Worm (Caenorhabditis elegans) whole organism, L4 larva: ENCODE measurements around the gene snr-5.

Source experiments
- F37D6.2 ChIP-seq: sonication (generic microtip); optimal IDR thresholded peaks from 2 replicates; lab custom pipeline; 2016; ENCODE audit warnings: mild to moderate bottlenecking, missing genetic modification characterization, missing compliant biosample characterization
- T20F7.1 ChIP-seq: fragments of 200-800 bp; sonication (Bioruptor generic); optimal IDR thresholded peaks from 2 replicates; lab custom pipeline; 2018; ENCODE audit warnings: mild to moderate bottlenecking, missing genetic modification characterization, missing compliant biosample characterization
- Y105C5A.15 ChIP-seq: fragments of 200-800 bp; sonication (Bioruptor generic); IDR thresholded peaks from 2 replicates; pipeline ENCODE4 v1.3.6; 2022; ENCODE audit warnings: missing genetic modification characterization, missing compliant biosample characterization
- Y5F2A.4 ChIP-seq: fragments of 200-800 bp; sonication (Bioruptor generic); optimal IDR thresholded peaks from 2 replicates; lab custom pipeline; 2018; ENCODE audit warnings: mild to moderate bottlenecking, missing genetic modification characterization, missing compliant biosample characterization
- Y75B8A.6 ChIP-seq: fragments of 200-800 bp; sonication (Bioruptor generic); IDR thresholded peaks from 2 replicates; pipeline ENCODE4 v1.3.6; 2022; ENCODE audit warnings: missing genetic modification reagents, missing genetic modification characterization, missing compliant biosample characterization
- ZK337.2 ChIP-seq: fragments of 200-800 bp; sonication (Bioruptor generic); IDR thresholded peaks from 2 replicates; pipeline ENCODE4 v1.3.6; 2022; ENCODE audit warnings: missing genetic modification reagents, missing genetic modification characterization, missing compliant biosample characterization
- ZK546.5 ChIP-seq, 2 experiments: sonication (generic microtip); optimal IDR thresholded peaks; 2 replicates each; lab custom pipeline; 2017; ENCODE audit warnings: missing biosample characterization in 2 of 2, missing genetic modification characterization in 2 of 2
- aha-1 ChIP-seq: fragments of 150-350 bp; peaks from one replicate; lab custom pipeline; 2014; ENCODE audit warnings: missing biosample characterization, missing genetic modification characterization
- aly-2 ChIP-seq: sonication (generic microtip); optimal IDR thresholded peaks from 2 replicates; lab custom pipeline; 2018; ENCODE audit warnings: missing biosample characterization, missing genetic modification characterization
- ama-1 ChIP-seq: fragments of 150-350 bp; optimal IDR thresholded peaks from 2 replicates; lab custom pipeline; 2014; ENCODE audit warnings: inconsistent platforms, mixed read lengths
- ceh-20 ChIP-seq: fragments of 200-800 bp; sonication (Bioruptor generic); IDR thresholded peaks from 2 replicates; pipeline ENCODE4 v1.3.6; 2022; ENCODE audit warnings: missing genetic modification reagents, missing genetic modification characterization, missing compliant biosample characterization
- ceh-44 ChIP-seq: fragments of 200-800 bp; sonication (Bioruptor generic); IDR thresholded peaks from 2 replicates; pipeline ENCODE4 v1.3.6; 2022; ENCODE audit warnings: missing genetic modification reagents, missing genetic modification characterization, missing compliant biosample characterization
- ces-1 ChIP-seq: fragments of 150-350 bp; sonication (generic microtip); optimal IDR thresholded peaks from 4 replicates; lab custom pipeline; 2014; ENCODE audit warnings: missing biosample characterization, missing genetic modification reagents, missing genetic modification characterization
- ctbp-1 ChIP-seq: fragments of 200-800 bp; sonication (Bioruptor generic); IDR thresholded peaks from 2 replicates; pipeline ENCODE4 v1.3.6; 2022; ENCODE audit warnings: missing genetic modification reagents, missing genetic modification characterization, missing compliant biosample characterization
- dpl-1 ChIP-seq: fragments of 150-350 bp; optimal IDR thresholded peaks from 2 replicates; lab custom pipeline; 2014; ENCODE audit warnings: missing biosample characterization, missing genetic modification reagents, missing genetic modification characterization
- duxl-1 ChIP-seq: sonication (generic microtip); optimal IDR thresholded peaks from 2 replicates; lab custom pipeline; 2016; ENCODE audit warnings: mild to moderate bottlenecking, missing genetic modification characterization, moderate library complexity, missing compliant biosample characterization; ENCODE audit not compliant: poor library complexity
- dve-1 ChIP-seq: sonication (generic microtip); optimal IDR thresholded peaks from 2 replicates; lab custom pipeline; 2017; ENCODE audit warnings: antibody characterized with exemption, mild to moderate bottlenecking, missing genetic modification characterization, missing compliant biosample characterization; ENCODE audit not compliant: insufficient read depth
- egl-27 ChIP-seq: sonication (generic microtip); optimal IDR thresholded peaks from 3 replicates; lab custom pipeline; 2017; ENCODE audit warnings: missing biosample characterization, missing genetic modification reagents, missing genetic modification characterization
- hif-1 ChIP-seq, 2 experiments: sonication (generic microtip); optimal IDR thresholded peaks; 2 replicates each; lab custom pipeline; 2016 to 2017; ENCODE audit warnings: missing compliant biosample characterization in 2 of 2, missing genetic modification characterization in 2 of 2, missing genetic modification reagents in 2 of 2, missing genotype in 2 of 2, mild to moderate bottlenecking in 1 of 2
- lin-1 ChIP-seq: fragments of 200-800 bp; sonication (Bioruptor generic); IDR thresholded peaks from 2 replicates; pipeline ENCODE4 v1.3.6; 2022; ENCODE audit warnings: missing genetic modification reagents, missing genetic modification characterization, missing compliant biosample characterization
- lir-3 ChIP-seq: sonication (generic microtip); optimal IDR thresholded peaks from 2 replicates; lab custom pipeline; 2016; ENCODE audit warnings: mild to moderate bottlenecking, missing genetic modification characterization, missing compliant biosample characterization
- lsy-2 ChIP-seq, 2 experiments: fragments of 150-350 bp in 1 of 2; sonication (generic microtip) in 1 of 2; optimal IDR thresholded peaks; 2 replicates each; lab custom pipeline; 2014 to 2017; ENCODE audit warnings: missing biosample characterization in 2 of 2, missing genetic modification characterization in 2 of 2
- madf-5 ChIP-seq, 2 experiments: fragments of 200-800 bp; sonication (Bioruptor generic); IDR thresholded peaks; 2 replicates each; pipeline ENCODE4 v1.3.6; 2022; ENCODE audit warnings: missing compliant biosample characterization in 2 of 2, missing genetic modification characterization in 2 of 2
- mes-2 ChIP-seq: sonication (generic microtip); optimal IDR thresholded peaks from 2 replicates; lab custom pipeline; 2016; ENCODE audit warnings: missing genotype, mild to moderate bottlenecking, missing genetic modification characterization, missing compliant biosample characterization; ENCODE audit not compliant: poor library complexity, severe bottlenecking
- mxl-2 ChIP-seq: fragments of 200-800 bp; sonication (Bioruptor generic); conservative IDR thresholded peaks from 2 replicates; pipeline ENCODE4 v1.3.6; 2022; ENCODE audit warnings: missing genetic modification reagents, missing genetic modification characterization, missing compliant biosample characterization
- mxl-3 ChIP-seq: fragments of 200-800 bp; sonication (Bioruptor generic); optimal IDR thresholded peaks from 2 replicates; lab custom pipeline; 2018; ENCODE audit warnings: mild to moderate bottlenecking, missing genetic modification characterization, missing compliant biosample characterization
- nhr-10 ChIP-seq: fragments of 150-350 bp; optimal IDR thresholded peaks from 2 replicates; lab custom pipeline; 2014; ENCODE audit warnings: missing biosample characterization, missing genetic modification characterization
- nhr-11 ChIP-seq: fragments of 150-350 bp; optimal IDR thresholded peaks from 2 replicates; lab custom pipeline; 2014; ENCODE audit warnings: missing biosample characterization, missing genetic modification characterization
- nhr-41 ChIP-seq: fragments of 200-800 bp; sonication (Bioruptor generic); IDR thresholded peaks from 2 replicates; pipeline ENCODE4 v1.3.6; 2022; ENCODE audit warnings: missing genetic modification reagents, missing genetic modification characterization, missing compliant biosample characterization
- nhr-42 ChIP-seq: fragments of 200-800 bp; sonication (Bioruptor generic); IDR thresholded peaks from 2 replicates; pipeline ENCODE4 v1.3.6; 2022; ENCODE audit warnings: missing genetic modification characterization, missing compliant biosample characterization
- nhr-48 ChIP-seq: sonication (generic microtip); optimal IDR thresholded peaks from 2 replicates; lab custom pipeline; 2016; ENCODE audit warnings: mild to moderate bottlenecking, missing genetic modification characterization, missing compliant biosample characterization
- nhr-76 ChIP-seq: fragments of 150-350 bp; optimal IDR thresholded peaks from 2 replicates; lab custom pipeline; 2014; ENCODE audit warnings: missing biosample characterization, missing genetic modification characterization
- pqm-1 ChIP-seq: sonication (generic microtip); optimal IDR thresholded peaks from 2 replicates; lab custom pipeline; 2017; ENCODE audit warnings: missing biosample characterization, missing genetic modification characterization
- rbr-2 ChIP-seq: sonication (generic microtip); optimal IDR thresholded peaks from 2 replicates; lab custom pipeline; 2016; ENCODE audit warnings: missing genotype, missing genetic modification characterization, missing compliant biosample characterization
- sdz-12 ChIP-seq: fragments of 200-800 bp; sonication (Bioruptor generic); optimal IDR thresholded peaks from 2 replicates; lab custom pipeline; 2018; ENCODE audit warnings: mild to moderate bottlenecking, missing genetic modification characterization, missing compliant biosample characterization
- snpc-1.2 ChIP-seq: fragments of 200-800 bp; sonication (Bioruptor generic); IDR thresholded peaks from 2 replicates; pipeline ENCODE4 v1.3.6; 2022; ENCODE audit warnings: missing genetic modification reagents, missing genetic modification characterization, missing compliant biosample characterization
- tag-97 ChIP-seq: fragments of 200-800 bp; sonication (Bioruptor generic); IDR thresholded peaks from 2 replicates; pipeline ENCODE4 v1.3.6; 2022; ENCODE audit warnings: missing genetic modification characterization, missing compliant biosample characterization
- tra-1 ChIP-seq: fragments of 200-800 bp; sonication (Bioruptor generic); IDR thresholded peaks from 2 replicates; pipeline ENCODE4 v1.3.6; 2022; ENCODE audit warnings: missing genetic modification reagents, missing genetic modification characterization, missing compliant biosample characterization
- unc-130 ChIP-seq: sonication (generic microtip); optimal IDR thresholded peaks from 2 replicates; lab custom pipeline; 2016; ENCODE audit warnings: missing genetic modification reagents, missing genetic modification characterization, missing compliant biosample characterization
- unc-39 ChIP-seq: sonication (generic microtip); optimal IDR thresholded peaks from 2 replicates; lab custom pipeline; 2017; ENCODE audit warnings: missing biosample characterization, missing genetic modification characterization
- unc-62 ChIP-seq, 3 experiments: fragments of 150-350 bp in 1 of 3; sonication (generic microtip); optimal IDR thresholded peaks in 2 of 3; peaks in 1 of 3; 1 replicate in 1 of 3; 2 replicates in 2 of 3; lab custom pipeline; 2014 to 2017; ENCODE audit warnings: missing biosample characterization in 3 of 3, missing genetic modification characterization in 3 of 3, missing genetic modification reagents in 3 of 3, missing genotype in 1 of 3
- vab-7 ChIP-seq: fragments of 200-800 bp; sonication (Bioruptor generic); IDR thresholded peaks from 2 replicates; pipeline ENCODE4 v1.3.6; 2022; ENCODE audit warnings: missing genetic modification reagents, missing genetic modification characterization, missing compliant biosample characterization
- zip-11 ChIP-seq: fragments of 200-800 bp; sonication (Bioruptor generic); IDR thresholded peaks from 2 replicates; pipeline ENCODE4 v1.3.6; 2022; ENCODE audit warnings: missing genetic modification characterization, missing compliant biosample characterization
- zip-2 ChIP-seq: fragments of 150-350 bp; optimal IDR thresholded peaks from 2 replicates; lab custom pipeline; 2014; ENCODE audit warnings: missing biosample characterization, missing genetic modification characterization
- ztf-11 ChIP-seq: fragments of 150-350 bp; optimal IDR thresholded peaks from 2 replicates; lab custom pipeline; 2014; ENCODE audit warnings: missing biosample characterization, missing genetic modification characterization
- ztf-7 ChIP-seq: fragments of 150-350 bp; optimal IDR thresholded peaks from 2 replicates; lab custom pipeline; 2014; ENCODE audit warnings: missing biosample characterization, missing genetic modification characterization

Gene snr-5

ce11 chrIII:7855468-7855867 lies 6.4 kb upstream of the snr-5 start (continued):
- TF ChIP-seq ceh-20 (no peak), Y105C5A.15 (0 out of 2 replicates have a peak, but pooled peaks have one; percentile 6), ama-1 (lab: Kevin White, UChicago) (no peak), nhr-11 (tag; lab: Kevin White, UChicago) (no peak), tag-97 (no peak), unc-62 (GFP tag; optimal IDR thresholded peaks at IDR 0.05 in 1 of 2; lab: Kevin White, UChicago) (no peak), unc-62 (tag; optimal IDR thresholded peaks at IDR 0.05; lab: Kevin White, UChicago) (no peak), madf-5 (GFP tag; IDR thresholded peaks at IDR 0.05; lab: Robert Waterston, UW) (no peak), lin-1 (GFP tag; lab: Robert Waterston, UW) (no peak), dve-1 (no peak), mxl-3 (no peak), unc-130 (GFP tag; lab: Kevin White, UChicago) (no peak), ZK337.2 (GFP tag; lab: Robert Waterston, UW) (no peak), mxl-2 (GFP tag; lab: Robert Waterston, UW) (no peak), ces-1 (no peak), lsy-2 (tag; optimal IDR thresholded peaks at IDR 0.05; lab: Kevin White, UChicago) (no peak), unc-39 (tag; lab: Kevin White, UChicago) (no peak), pqm-1 (no peak), F37D6.2 (tag; lab: Kevin White, UChicago) (no peak), mes-2 (no peak), snpc-1.2 (GFP tag; lab: Robert Waterston, UW) (peak; percentile 54; the same call in 1 of the 2 replicates), nhr-42 (GFP tag; lab: Robert Waterston, UW) (no peak), ctbp-1 (GFP tag; lab: Robert Waterston, UW) (0 out of 2 replicates have a peak, but pooled peaks have one; percentile 9), ZK546.5 (tag; optimal IDR thresholded peaks at IDR 0.05; lab: Kevin White, UChicago) (no peak), lir-3 (tag; lab: Kevin White, UChicago) (no peak), aha-1 (peak; percentile 53), nhr-10 (tag; lab: Kevin White, UChicago) (no peak), aly-2 (tag; lab: Kevin White, UChicago) (no peak), ztf-7 (tag; lab: Kevin White, UChicago) (no peak)

- TF ChIP-seq ctbp-1 (GFP tag; lab: Robert Waterston, UW) (no peak), nhr-76 (tag; lab: Kevin White, UChicago) (no peak), ceh-44 (GFP tag; lab: Robert Waterston, UW) (no peak), unc-62 (GFP tag; optimal IDR thresholded peaks at IDR 0.05 in 1 of 2; lab: Kevin White, UChicago) (peak in 1 of 2 experiments; percentile 56), unc-62 (tag; optimal IDR thresholded peaks at IDR 0.05; lab: Kevin White, UChicago) (no peak)
- TF ChIP-seq, all 104 proteins: peak for 1
These were observed 4.7 kb upstream of the snr-5 start, which contains the start of gene tag-307 for ce11 chrIII:7857142-7857541. TSS of gene tag-307 (minus strand) at chrIII:7857242.

- TF ChIP-seq T20F7.1 (GFP tag; lab: Kevin White, UChicago) (peak; percentile 58), aly-2 (tag; lab: Kevin White, UChicago) (no peak), zip-11 (GFP tag; lab: Robert Waterston, UW) (no peak), duxl-1 (tag; lab: Kevin White, UChicago) (no peak), egl-27 (tag; lab: Kevin White, UChicago) (no peak), nhr-48 (no peak), mxl-3 (no peak), mes-2 (peak; percentile 35), zip-2 (tag; lab: Kevin White, UChicago) (no peak), Y75B8A.6 (no peak), dve-1 (no peak), hif-1 (tag; optimal IDR thresholded peaks at IDR 0.05; lab: Kevin White, UChicago) (peak in 1 of 2 experiments; percentile 72), rbr-2 (no peak), lir-3 (tag; lab: Kevin White, UChicago) (no peak), ama-1 (lab: Kevin White, UChicago) (no peak), tra-1 (GFP tag; lab: Robert Waterston, UW) (no peak), Y5F2A.4 (no peak), nhr-76 (tag; lab: Kevin White, UChicago) (no peak), vab-7 (GFP tag; lab: Robert Waterston, UW) (no peak), dpl-1 (peak; percentile 31), unc-130 (GFP tag; lab: Kevin White, UChicago) (peak; percentile 78), sdz-12 (GFP tag; lab: Kevin White, UChicago) (no peak), snpc-1.2 (GFP tag; lab: Robert Waterston, UW) (no peak), nhr-41 (GFP tag; lab: Robert Waterston, UW) (no peak), ztf-11 (tag; lab: Kevin White, UChicago) (no peak)
These were observed 3.4 kb upstream of the snr-5 start, which contains the start of the genes coq-5 and ufm-1 for ce11 chrIII:7858407-7859029. TSS of gene coq-5 (minus strand) at chrIII:7858457. TSS of gene ufm-1 (plus strand) at chrIII:7858979.
